Worm (Caenorhabditis elegans) whole organism, L4/young adult: Measurements from ENCODE around the gene C15F1.8.
"Not testable (repeated sequence)": the region's sequence is repeated elsewhere in the genome, so short reads cannot be mapped to it uniquely, and the experiment has no call there.

ENCODE experiments used
- W03F9.2 ChIP-seq: fragments of 150-350 bp; optimal IDR thresholded peaks from 2 replicates; lab custom pipeline; 2014; ENCODE audit warnings: missing biosample characterization, missing genetic modification characterization
- dao-5 ChIP-seq: sonication (generic microtip); optimal IDR thresholded peaks from 2 replicates; lab custom pipeline; 2016; ENCODE audit warnings: missing genotype, missing genetic modification characterization, moderate library complexity, missing compliant biosample characterization
- him-1 ChIP-seq: sonication (generic microtip); optimal IDR thresholded peaks from 2 replicates; lab custom pipeline; 2016; ENCODE audit warnings: missing genotype, missing genetic modification reagents, missing genetic modification characterization, missing compliant biosample characterization

Gene C15F1.8

ce11 chrII:6977732-6978131 is at the start of gene C15F1.8:
Gene C15F1.8 (minus strand): TSS chrII:6977832.
- TF ChIP-seq W03F9.2 (tag; lab: Kevin White, UChicago); dao-5 (tag; lab: Kevin White, UChicago); him-1: not testable (repeated sequence)

- no peak for TF ChIP-seq dao-5 (tag; lab: Kevin White, UChicago)
- peak; percentile 28 for TF ChIP-seq W03F9.2 (tag; lab: Kevin White, UChicago)
These were observed 47.5 kb upstream of the C15F1.8 start, which contains the start of gene znf-598 for ce11 chrII:7024897-7025852. Gene znf-598 (plus strand): TSS chrII:7025802.

DNA sequence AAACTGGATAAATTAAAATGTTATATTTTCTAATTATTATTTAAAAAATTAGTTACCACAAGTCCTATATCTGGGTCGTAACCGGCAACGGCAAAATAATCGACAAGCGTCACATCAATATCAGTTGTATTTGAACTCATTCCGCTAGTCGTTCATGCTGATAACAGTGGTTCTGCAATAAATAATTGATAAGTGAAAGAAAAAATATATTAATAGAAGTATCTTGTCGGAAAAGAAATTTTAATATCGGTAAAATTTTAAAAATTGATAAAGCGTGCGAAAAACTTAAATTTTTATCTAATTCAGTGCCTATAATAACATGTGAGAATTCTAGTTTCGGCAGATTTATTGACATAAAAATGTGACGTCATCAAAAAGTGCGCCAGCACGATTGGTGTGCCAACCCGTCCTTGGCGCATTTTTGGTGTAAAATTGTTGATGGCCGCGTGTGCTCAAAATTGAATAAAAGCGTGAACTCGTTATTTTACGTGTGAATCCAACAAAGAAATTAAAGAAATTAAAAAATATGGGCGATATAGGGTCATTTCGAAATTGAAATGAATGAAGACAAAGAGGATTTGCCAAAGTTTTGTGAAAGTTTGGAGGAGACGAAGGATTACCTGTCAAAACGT is 44.9 kb upstream of the C15F1.8 start, which contains the start of the genes lst-6 and lst-5:
lst-6 (minus strand) TSS at position 140 of the 632 bp plus-strand sequence.
lst-5 (plus strand) TSS at position 544 of the 632 bp plus-strand sequence.
- TF ChIP-seq him-1, result no peak
- no peak for TF ChIP-seq W03F9.2 (tag; lab: Kevin White, UChicago)
- no peak for TF ChIP-seq dao-5 (tag; lab: Kevin White, UChicago)

- no peak for TF ChIP-seq W03F9.2 (tag; lab: Kevin White, UChicago)
- no peak for TF ChIP-seq dao-5 (tag; lab: Kevin White, UChicago)
- TF ChIP-seq him-1, result no peak
These were observed 35.0 kb upstream of the C15F1.8 start, which contains the start of gene sqv-7 for ce11 chrII:7012592-7012991. Gene sqv-7 (minus strand): TSS chrII:7012692.

- TF ChIP-seq W03F9.2 (tag; lab: Kevin White, UChicago), result no peak
- TF ChIP-seq him-1, result no peak
- no peak for TF ChIP-seq dao-5 (tag; lab: Kevin White, UChicago)
These were observed 25.3 kb upstream of the C15F1.8 start for ce11 chrII:7002956-7003357.

DNA sequence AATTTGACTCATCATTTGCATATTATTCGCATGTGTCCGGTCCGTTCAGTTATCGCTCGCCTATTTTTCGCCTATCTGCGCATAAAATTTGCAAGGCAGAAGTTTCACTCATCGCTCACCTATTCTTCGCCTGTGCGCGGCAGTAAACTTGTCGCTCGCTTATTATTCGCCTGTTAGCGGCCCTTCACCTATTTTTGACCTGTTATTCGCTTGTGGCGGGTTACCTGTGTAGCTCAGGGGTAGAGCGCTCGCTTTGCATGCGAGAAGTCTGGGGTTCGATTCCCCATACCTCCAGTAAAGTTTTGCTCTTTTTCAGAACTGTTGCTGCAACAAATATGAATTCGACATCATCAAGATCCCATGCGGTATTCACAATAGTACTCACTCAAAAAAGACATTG is 23.8 kb upstream of the C15F1.8 start:
- TF ChIP-seq dao-5 (tag; lab: Kevin White, UChicago), result peak; percentile 56

- TF ChIP-seq him-1 (no peak), W03F9.2 (tag; lab: Kevin White, UChicago) (no peak), dao-5 (tag; lab: Kevin White, UChicago) (no peak)
These were observed 18.0 kb upstream of the C15F1.8 start for ce11 chrII:6995583-6995982.

- TF ChIP-seq him-1 (no peak), W03F9.2 (tag; lab: Kevin White, UChicago) (no peak), dao-5 (tag; lab: Kevin White, UChicago) (no peak)
These were observed 17.0 kb upstream of the C15F1.8 start, which contains the start of gene unc-104 for ce11 chrII:6994677-6995076. Gene unc-104 (plus strand): TSS chrII:6994987.

- no peak for TF ChIP-seq dao-5 (tag; lab: Kevin White, UChicago)
- TF ChIP-seq W03F9.2 (tag; lab: Kevin White, UChicago), result no peak
- TF ChIP-seq him-1, result peak; percentile 95
These were observed 15.3 kb upstream of the C15F1.8 start for ce11 chrII:6992949-6993348.

DNA sequence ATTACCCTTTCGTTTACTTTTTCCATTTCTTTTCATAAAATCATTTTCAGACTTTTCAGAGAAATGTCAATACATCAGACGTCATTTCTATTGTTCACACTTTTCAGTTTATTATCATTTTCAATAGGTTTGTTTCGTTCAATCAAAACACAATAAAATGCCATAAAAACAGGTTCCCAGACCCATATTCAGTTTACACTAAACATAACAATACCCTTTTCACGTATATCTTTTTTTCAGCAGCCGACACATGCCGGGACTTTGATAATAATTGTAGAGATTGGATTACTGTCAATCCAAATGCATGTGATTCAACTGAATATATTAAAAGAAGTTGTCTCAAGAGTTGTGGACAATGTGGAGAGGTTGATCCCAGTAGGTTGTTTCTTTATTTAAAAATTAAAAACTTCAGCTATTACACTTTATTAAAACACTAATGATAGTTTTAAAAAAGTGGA is 12.2 kb upstream of the C15F1.8 start, which contains the start of gene C15F1.1:
C15F1.1 (plus strand) TSS at position 51 of the 458 bp plus-strand sequence.
- TF ChIP-seq dao-5 (tag; lab: Kevin White, UChicago) (no peak), W03F9.2 (tag; lab: Kevin White, UChicago) (no peak), him-1 (no peak)

- TF ChIP-seq dao-5 (tag; lab: Kevin White, UChicago) (no peak), him-1 (no peak), W03F9.2 (tag; lab: Kevin White, UChicago) (no peak)
These were observed 2.0 kb upstream of the C15F1.8 start, which contains the start of gene C15F1.2 for ce11 chrII:6979646-6980045. Gene C15F1.2 (plus strand): TSS chrII:6979953.

ce11 chrII:6978908-6979307 is 1.3 kb upstream of the C15F1.8 start:
- TF ChIP-seq dao-5 (tag; lab: Kevin White, UChicago) (no peak), him-1 (no peak), W03F9.2 (tag; lab: Kevin White, UChicago) (no peak)

DNA sequence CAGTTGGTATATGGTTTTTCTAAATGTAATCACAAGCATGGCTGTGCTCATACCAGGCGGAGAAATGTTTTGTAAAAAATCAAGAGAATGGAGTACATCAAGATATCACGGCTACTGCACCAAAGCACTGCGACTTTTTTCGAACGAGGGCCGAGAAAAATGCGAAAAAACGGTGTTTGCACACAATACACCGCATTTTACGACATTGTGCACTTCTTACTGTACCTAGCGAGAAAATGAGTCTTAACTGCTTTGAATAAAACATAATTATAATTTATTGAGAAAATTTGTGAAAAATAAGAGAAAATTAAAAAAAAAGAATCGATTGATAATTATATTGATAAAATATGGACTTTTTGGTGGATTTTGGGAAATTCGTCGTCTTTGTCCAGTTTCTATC is 1.9 kb downstream of the C15F1.8 start:
- TF ChIP-seq him-1 (no peak), dao-5 (tag; lab: Kevin White, UChicago) (no peak), W03F9.2 (tag; lab: Kevin White, UChicago) (no peak)
